Worm (Caenorhabditis elegans) whole organism, mixed stage, embryonic: ENCODE measurements around the gene chkr-1.
"Not testable (repeated sequence)": the region's sequence is repeated elsewhere in the genome, so short reads cannot be mapped to it uniquely, and the experiment has no call there.

Source experiments
- lin-13 ChIP-seq: fragments of 150-350 bp; optimal IDR thresholded peaks from 2 replicates; lab custom pipeline; 2014; ENCODE audit warnings: missing biosample characterization, missing genetic modification characterization
- lin-32 ChIP-seq: fragments of 200-800 bp; sonication (Bioruptor generic); optimal IDR thresholded peaks from 2 replicates; lab custom pipeline; 2018; ENCODE audit warnings: mild to moderate bottlenecking, missing genetic modification characterization, missing compliant biosample characterization
- lsy-2 ChIP-seq: fragments of 150-350 bp; optimal IDR thresholded peaks from 2 replicates; lab custom pipeline; 2014; ENCODE audit warnings: missing biosample characterization, missing genetic modification characterization
- nhr-28 ChIP-seq: fragments of 150-350 bp; optimal IDR thresholded peaks from 2 replicates; lab custom pipeline; 2014; ENCODE audit warnings: missing biosample characterization, missing genetic modification characterization
- nhr-76 ChIP-seq: sonication (generic microtip); optimal IDR thresholded peaks from 2 replicates; lab custom pipeline; 2017; ENCODE audit warnings: missing biosample characterization, missing genetic modification characterization
- snpc-4 ChIP-seq: fragments of 150-350 bp; optimal IDR thresholded peaks from 2 replicates; lab custom pipeline; 2014; ENCODE audit warnings: missing biosample characterization, missing genetic modification characterization
- sptf-1 ChIP-seq: sonication (generic microtip); optimal IDR thresholded peaks from 2 replicates; lab custom pipeline; 2017; ENCODE audit warnings: mild to moderate bottlenecking, missing genetic modification characterization, moderate library complexity, missing compliant biosample characterization
- unc-39 ChIP-seq: fragments of 150-350 bp; optimal IDR thresholded peaks from 2 replicates; lab custom pipeline; 2014; ENCODE audit warnings: missing biosample characterization, missing genetic modification characterization
- unc-62 ChIP-seq: fragments of 150-350 bp; optimal IDR thresholded peaks from 2 replicates; lab custom pipeline; 2014; ENCODE audit warnings: missing biosample characterization, missing genetic modification reagents, missing genetic modification characterization

DNA sequence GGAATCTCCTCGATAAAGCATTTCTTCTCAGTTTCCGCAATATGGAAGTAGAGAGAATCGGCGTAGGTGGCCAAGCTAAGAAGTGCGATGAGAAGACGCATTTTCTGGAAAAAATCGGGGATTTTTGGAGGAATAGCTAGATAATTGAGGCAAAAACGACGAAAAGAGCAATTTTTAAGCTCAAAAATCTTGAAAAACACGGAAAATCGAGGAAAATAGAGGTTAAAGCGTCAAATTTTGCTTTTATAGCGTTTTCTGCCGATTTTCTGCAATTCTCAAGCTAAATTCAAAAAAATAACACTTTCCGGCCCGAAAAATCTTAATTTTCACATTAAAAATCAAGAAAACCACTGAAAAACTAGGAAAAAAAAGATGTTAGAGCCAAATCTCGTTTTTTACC lies 19.5 kb upstream of the chkr-1 start, which contains the start of gene tmed-12:
- TF ChIP-seq sptf-1; unc-62 (GFP tag; lab: Kevin White, UChicago); nhr-76; lsy-2 (tag; lab: Kevin White, UChicago); unc-39 (tag; lab: Kevin White, UChicago); nhr-28; snpc-4 (tag; lab: Kevin White, UChicago); lin-32; lin-13: not testable (repeated sequence)
